Fruit fly (Drosophila melanogaster) whole organism, embryonic: ENCODE results near the gene Sbf.

ENCODE experiments used
- Aef1 ChIP-seq: fragments of 200-800 bp; sonication (Bioruptor generic); IDR thresholded peaks from 3 replicates; pipeline ENCODE4 v1.3.6; 2022; ENCODE audit warnings: missing biosample characterization, missing genetic modification characterization
- CG11247 ChIP-seq: fragments of 200-800 bp; sonication (Bioruptor generic); IDR thresholded peaks from 2 replicates; pipeline ENCODE4 v1.3.6; 2022; ENCODE audit warnings: missing biosample characterization, missing genetic modification characterization
- CG12104 ChIP-seq: fragments of 200-800 bp; sonication (Bioruptor generic); optimal IDR thresholded peaks from 3 replicates; lab custom pipeline; 2016; ENCODE audit warnings: missing biosample characterization, missing genetic modification characterization
- CG1529 ChIP-seq: fragments of 200-800 bp; sonication (Bioruptor generic); optimal IDR thresholded peaks from 3 replicates; lab custom pipeline; 2018; ENCODE audit warnings: missing biosample characterization, missing genetic modification characterization
- CG15514 ChIP-seq: fragments of 200-800 bp; sonication (Bioruptor generic); optimal IDR thresholded peaks from 3 replicates; lab custom pipeline; 2017; ENCODE audit warnings: missing biosample characterization, missing genetic modification characterization, mild to moderate bottlenecking, moderate library complexity, missing genetic modification reagents
- CG17802 ChIP-seq: fragments of 200-800 bp; sonication (Bioruptor generic); optimal IDR thresholded peaks from 2 replicates; lab custom pipeline; 2018; ENCODE audit warnings: missing biosample characterization, mild to moderate bottlenecking, missing genetic modification characterization, moderate library complexity
- CG1832 ChIP-seq: fragments of 200-800 bp; sonication (Bioruptor generic); optimal IDR thresholded peaks from 2 replicates; lab custom pipeline; 2017; ENCODE audit warnings: missing biosample characterization, mild to moderate bottlenecking, missing genetic modification characterization, inconsistent platforms
- CG31224 ChIP-seq: fragments of 200-800 bp; sonication (Bioruptor generic); IDR thresholded peaks from 2 replicates; pipeline ENCODE4 v1.3.6; 2022; ENCODE audit warnings: missing biosample characterization, missing genetic modification characterization
- CG3163 ChIP-seq: fragments of 200-800 bp; sonication (Bioruptor generic); optimal IDR thresholded peaks from 3 replicates; lab custom pipeline; 2016; ENCODE audit warnings: missing biosample characterization, missing genetic modification characterization
- CG33213 ChIP-seq: fragments of 200-800 bp; sonication (Bioruptor generic); optimal IDR thresholded peaks from 3 replicates; lab custom pipeline; 2016; ENCODE audit warnings: missing biosample characterization, missing genetic modification characterization
- CG4404 ChIP-seq: fragments of 200-800 bp; sonication (Bioruptor generic); IDR thresholded peaks from 2 replicates; pipeline ENCODE4 v1.3.6; 2022; ENCODE audit warnings: missing biosample characterization, missing genetic modification characterization
- CG4424 ChIP-seq: fragments of 200-800 bp; sonication (Bioruptor generic); optimal IDR thresholded peaks from 3 replicates; lab custom pipeline; 2016; ENCODE audit warnings: missing biosample characterization, missing genetic modification characterization
- CG6272 ChIP-seq: fragments of 200-800 bp; sonication (Bioruptor generic); IDR thresholded peaks from 2 replicates; pipeline ENCODE4 v1.3.6; 2022; ENCODE audit warnings: missing biosample characterization, missing genetic modification characterization
- CG6765 ChIP-seq: fragments of 200-800 bp; sonication (Bioruptor generic); optimal IDR thresholded peaks from 3 replicates; lab custom pipeline; 2017; ENCODE audit warnings: missing biosample characterization, mild to moderate bottlenecking, missing genetic modification characterization
- CG6854 ChIP-seq: fragments of 200-800 bp; sonication (Bioruptor generic); optimal IDR thresholded peaks from 3 replicates; lab custom pipeline; 2017; ENCODE audit warnings: missing biosample characterization, mild to moderate bottlenecking, missing genetic modification characterization
- CG7987 ChIP-seq: fragments of 200-800 bp; sonication (Bioruptor generic); optimal IDR thresholded peaks from 2 replicates; lab custom pipeline; 2018; ENCODE audit warnings: missing biosample characterization, mild to moderate bottlenecking, missing genetic modification characterization, moderate library complexity
- D19A ChIP-seq: fragments of 200-800 bp; optimal IDR thresholded peaks from 3 replicates; lab custom pipeline; 2019; ENCODE audit warnings: missing biosample characterization, mild to moderate bottlenecking, missing genetic modification characterization, moderate library complexity
- Dp ChIP-seq: fragments of 200-800 bp; sonication (Bioruptor generic); optimal IDR thresholded peaks from 2 replicates; lab custom pipeline; 2018; ENCODE audit warnings: missing biosample characterization, mild to moderate bottlenecking, missing genetic modification characterization, moderate library complexity
- Drgx ChIP-seq: fragments of 200-800 bp; sonication (Bioruptor generic); IDR thresholded peaks from 2 replicates; pipeline ENCODE4 v1.3.6; 2022; ENCODE audit warnings: missing biosample characterization, missing genetic modification characterization
- Gug ChIP-seq: fragments of 200-800 bp; sonication (Bioruptor generic); IDR thresholded peaks from 4 replicates; pipeline ENCODE4 v1.3.6; 2022; ENCODE audit warnings: missing biosample characterization, missing genetic modification characterization
- HHEX ChIP-seq: fragments of 200-800 bp; sonication (Bioruptor generic); optimal IDR thresholded peaks from 3 replicates; lab custom pipeline; 2017; ENCODE audit warnings: missing biosample characterization, mild to moderate bottlenecking, missing genetic modification characterization, missing genetic modification reagents
- HLHmδ ChIP-seq: fragments of 200-800 bp; sonication (Bioruptor generic); optimal IDR thresholded peaks from 2 replicates; lab custom pipeline; 2018; ENCODE audit warnings: missing biosample characterization, mild to moderate bottlenecking, missing genetic modification characterization, moderate library complexity
- HmgD ChIP-seq: fragments of 200-800 bp; sonication (Bioruptor generic); optimal IDR thresholded peaks from 3 replicates; lab custom pipeline; 2016; ENCODE audit warnings: missing biosample characterization, missing genetic modification characterization
- Nf-YB ChIP-seq: fragments of 200-800 bp; sonication (Bioruptor generic); optimal IDR thresholded peaks from 3 replicates; lab custom pipeline; 2019; ENCODE audit warnings: missing biosample characterization, mild to moderate bottlenecking, missing genetic modification characterization, moderate library complexity
- Nf-YC ChIP-seq: fragments of 200-800 bp; optimal IDR thresholded peaks from 3 replicates; lab custom pipeline; 2019; ENCODE audit warnings: missing biosample characterization, mild to moderate bottlenecking, missing genetic modification characterization, moderate library complexity
- Opbp ChIP-seq: fragments of 200-800 bp; sonication (Bioruptor generic); IDR thresholded peaks from 3 replicates; pipeline ENCODE4 v1.3.6; 2022; ENCODE audit warnings: missing biosample characterization, missing genetic modification characterization; ENCODE audit not compliant: partially characterized antibody
- PHDP ChIP-seq: fragments of 200-800 bp; sonication (Bioruptor generic); optimal IDR thresholded peaks from 3 replicates; lab custom pipeline; 2018; ENCODE audit warnings: missing biosample characterization, mild to moderate bottlenecking, missing genetic modification characterization, moderate library complexity
- Vsx1 ChIP-seq: fragments of 200-800 bp; sonication (Bioruptor generic); optimal IDR thresholded peaks from 2 replicates; lab custom pipeline; 2017; ENCODE audit warnings: missing biosample characterization, mild to moderate bottlenecking, missing genetic modification characterization, missing genetic modification reagents
- ash1 ChIP-seq: fragments of 200-800 bp; sonication (Bioruptor generic); optimal IDR thresholded peaks from 2 replicates; lab custom pipeline; 2018; ENCODE audit warnings: missing biosample characterization, mild to moderate bottlenecking, missing genetic modification characterization
- br ChIP-seq: fragments of >200 bp; optimal IDR thresholded peaks from 2 replicates; lab custom pipeline; 2017
- corto ChIP-seq: fragments of 200-800 bp; sonication (Bioruptor generic); optimal IDR thresholded peaks from 2 replicates; lab custom pipeline; 2016; ENCODE audit warnings: missing biosample characterization, mild to moderate bottlenecking, missing genetic modification characterization, moderate library complexity
- disco-r ChIP-seq: fragments of 200-800 bp; sonication (Bioruptor generic); optimal IDR thresholded peaks from 2 replicates; lab custom pipeline; 2016; ENCODE audit warnings: missing biosample characterization, missing genetic modification characterization
- eve ChIP-seq, 2 experiments: fragments of >200 bp; optimal IDR thresholded peaks; 2 replicates each; lab custom pipeline; 2017; ENCODE audit warnings: missing biosample characterization in 2 of 2, missing genetic modification characterization in 2 of 2
- gfzf ChIP-seq: fragments of 200-800 bp; sonication (Bioruptor generic); optimal IDR thresholded peaks from 2 replicates; lab custom pipeline; 2016; ENCODE audit warnings: missing biosample characterization, mild to moderate bottlenecking, missing genetic modification characterization, moderate library complexity
- gsb ChIP-seq: fragments of 200-800 bp; sonication (Bioruptor generic); IDR thresholded peaks from 2 replicates; pipeline ENCODE4 v1.3.6; 2022; ENCODE audit warnings: missing biosample characterization, missing genetic modification characterization
- gsb-n ChIP-seq: fragments of 200-800 bp; sonication (Bioruptor generic); optimal IDR thresholded peaks from 3 replicates; lab custom pipeline; 2018; ENCODE audit warnings: missing biosample characterization, mild to moderate bottlenecking, missing genetic modification characterization
- hb ChIP-seq: fragments of 200-800 bp; sonication (Bioruptor generic); IDR thresholded peaks from 3 replicates; pipeline ENCODE4 v1.3.6; 2022; ENCODE audit warnings: missing biosample characterization, missing genetic modification characterization; ENCODE audit not compliant: partially characterized antibody
- ind ChIP-seq: fragments of 200-800 bp; sonication (Bioruptor generic); optimal IDR thresholded peaks from 3 replicates; lab custom pipeline; 2016; ENCODE audit warnings: missing biosample characterization, missing genetic modification characterization
- ken ChIP-seq: fragments of 200-800 bp; sonication (Bioruptor generic); IDR thresholded peaks from 3 replicates; pipeline ENCODE4 v1.3.6; 2022; ENCODE audit warnings: missing biosample characterization, missing genetic modification characterization
- maf-S ChIP-seq: fragments of 200-800 bp; sonication (Bioruptor generic); optimal IDR thresholded peaks from 2 replicates; lab custom pipeline; 2016; ENCODE audit warnings: missing biosample characterization, missing genetic modification characterization
- peb ChIP-seq: fragments of 200-800 bp; sonication (Bioruptor generic); IDR thresholded peaks from 2 replicates; pipeline ENCODE4 v1.3.6; 2022; ENCODE audit warnings: missing biosample characterization, missing genetic modification characterization
- seq ChIP-seq: fragments of 200-800 bp; sonication (Bioruptor generic); IDR thresholded peaks from 2 replicates; pipeline ENCODE4 v1.3.6; 2022; ENCODE audit warnings: missing biosample characterization, missing genetic modification characterization
- tap ChIP-seq: fragments of 200-800 bp; optimal IDR thresholded peaks from 3 replicates; lab custom pipeline; 2019; ENCODE audit warnings: missing biosample characterization, mild to moderate bottlenecking, missing genetic modification characterization, moderate library complexity
- tio ChIP-seq: fragments of 200-800 bp; sonication (Bioruptor generic); optimal IDR thresholded peaks from 2 replicates; lab custom pipeline; 2017; ENCODE audit warnings: missing biosample characterization, missing genetic modification characterization, inconsistent platforms
- tll ChIP-seq, 2 experiments: fragments of 200-800 bp in 1 of 2; fragments of >200 bp in 1 of 2; sonication (Bioruptor generic) in 1 of 2; optimal IDR thresholded peaks; 2 replicates each; lab custom pipeline; 2017 to 2019; ENCODE audit warnings: missing biosample characterization in 2 of 2, missing genetic modification characterization in 2 of 2, mild to moderate bottlenecking in 1 of 2, moderate library complexity in 1 of 2
- toy ChIP-seq: fragments of 200-800 bp; sonication (Bioruptor generic); IDR thresholded peaks from 2 replicates; pipeline ENCODE4 v1.3.6; 2022; ENCODE audit warnings: missing biosample characterization, missing genetic modification characterization
- ttk ChIP-seq: fragments of 200-800 bp; sonication (Bioruptor generic); IDR thresholded peaks from 2 replicates; pipeline ENCODE4 v2.1.2; 2022; ENCODE audit warnings: missing biosample characterization, missing genetic modification characterization
- unc-4 ChIP-seq: fragments of 200-800 bp; sonication (Bioruptor generic); IDR thresholded peaks from 2 replicates; pipeline ENCODE4 v1.3.6; 2022; ENCODE audit warnings: missing biosample characterization, missing genetic modification characterization; ENCODE audit not compliant: partially characterized antibody
- wdn ChIP-seq: fragments of 200-800 bp; sonication (Bioruptor generic); IDR thresholded peaks from 2 replicates; pipeline ENCODE4 v1.3.6; 2022; ENCODE audit warnings: missing biosample characterization, missing genetic modification characterization

Sbf gene

dm6 chr3R:11778012-11778865 lies 18.5 kb downstream of the Sbf start (continued):
- TF ChIP-seq CG31224 (GFP tag; lab: Robert Waterston, UW) (no peak), CG6272 (no peak), ttk (peak; percentile 19), CG1832 (GFP tag; lab: Kevin White, UChicago) (no peak), Gug (peak; percentile 45; the same call in 2 of the 4 replicates), HmgD (GFP tag; lab: Kevin White, UChicago) (peak; percentile 81), gfzf (GFP tag; lab: Kevin White, UChicago) (no peak), D19A (peak; percentile 41), CG1529 (GFP tag; lab: Kevin White, UChicago) (peak; percentile 55), CG15514 (GFP tag; lab: Kevin White, UChicago) (peak; percentile 86), Nf-YB (GFP tag; lab: Kevin White, UChicago) (peak; percentile 45), CG33213 (peak; percentile 58), Aef1 (no peak), Drgx (GFP tag; lab: Robert Waterston, UW) (peak; percentile 6; the same call in 1 of the 2 replicates), Dp (no peak), gsb (GFP tag; lab: Robert Waterston, UW) (no peak), HLHmδ (GFP tag; lab: Kevin White, UChicago) (peak; percentile 86), disco-r (no peak), wdn (GFP tag; lab: Robert Waterston, UW) (no peak), gsb-n (tag; lab: Kevin White, UChicago) (peak; percentile 36), CG7987 (GFP tag; lab: Kevin White, UChicago) (peak; percentile 69), peb (GFP tag; lab: Robert Waterston, UW) (no peak), unc-4 (GFP tag; lab: Robert Waterston, UW) (0 out of 2 replicates have a peak, but pooled peaks have one; percentile 27), br (lab: Kevin White, UChicago) (no peak), PHDP (tag; lab: Kevin White, UChicago) (peak; percentile 24), maf-S (GFP tag; lab: Kevin White, UChicago) (no peak), ind (peak; percentile 28), toy (GFP tag; lab: Robert Waterston, UW) (no peak), CG6765 (no peak), CG4404 (GFP tag; lab: Robert Waterston, UW) (peak; percentile 58; the same call in 1 of the 2 replicates), tap (tag; lab: Kevin White, UChicago) (peak; percentile 16), hb (no peak), CG4424 (peak; percentile 75), Opbp (peak; percentile 75), CG3163 (GFP tag; lab: Kevin White, UChicago) (peak; percentile 65), tll (GFP tag; optimal IDR thresholded peaks at IDR 0.05; lab: Kevin White, UChicago) (peak in 1 of 2 experiments; percentile 69), CG11247 (GFP tag; lab: Robert Waterston, UW) (peak; percentile 43; the same call in 1 of the 2 replicates), Nf-YC (peak; percentile 62), CG17802 (tag; lab: Kevin White, UChicago) (peak; percentile 0), CG12104 (peak; percentile 83), ash1 (GFP tag; lab: Kevin White, UChicago) (no peak), eve (GFP tag; optimal IDR thresholded peaks at IDR 0.05; lab: Kevin White, UChicago) (peak in 1 of 2 experiments; percentile 94), Vsx1 (GFP tag; lab: Kevin White, UChicago) (no peak), seq (GFP tag; lab: Robert Waterston, UW) (peak; percentile 61; the same call in 1 of the 2 replicates), corto (GFP tag; lab: Kevin White, UChicago) (peak; percentile 4), ken (GFP tag; lab: Robert Waterston, UW) (peak; percentile 43; the same call in 1 of the 3 replicates), tio (GFP tag; lab: Kevin White, UChicago) (peak; percentile 79), HHEX (GFP tag; lab: Kevin White, UChicago) (peak; percentile 51), CG6854 (GFP tag; lab: Kevin White, UChicago) (peak; percentile 45)
